Worm (Caenorhabditis elegans): ENCODE measurements around the gene pas-7.

The pas-7 gene

DNA sequence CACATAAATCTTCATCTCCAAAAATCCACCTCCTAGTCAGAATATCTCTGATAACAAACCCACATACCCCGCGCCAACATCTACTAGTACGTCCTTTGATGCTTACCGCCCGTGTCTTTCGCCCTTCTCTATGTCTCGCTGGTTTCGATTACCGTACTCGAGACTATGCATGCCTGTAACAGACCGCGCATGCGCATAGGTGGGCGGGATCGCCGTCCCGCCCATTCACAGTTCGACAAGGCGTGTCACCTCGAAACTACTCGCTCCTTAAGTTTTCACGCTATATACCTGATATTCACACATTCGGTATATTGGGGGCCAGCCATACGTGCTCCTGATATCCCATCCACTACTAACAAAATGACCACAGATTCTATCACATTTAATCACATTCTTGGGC is 46.8 kb upstream of the pas-7 start, which contains the start of gene pax-3:
Gene pax-3, plus strand, starts transcription at position 83 of the 400 bp plus-strand sequence.
- TF ChIP-seq lsy-27 (tag; optimal IDR thresholded peaks at IDR 0.05; ENCODE audit: borderline replicate concordance, insufficient read depth) (no peak), ets-4 (GFP tag; optimal IDR thresholded peaks at IDR 0.05) (peak; percentile 23), dpff-1 (tag; optimal IDR thresholded peaks at IDR 0.05) (no peak), athp-1 (tag; optimal IDR thresholded peaks at IDR 0.05) (no peak), zfh-2 (GFP tag; conservative IDR thresholded peaks at IDR 0.05) (0 out of 2 replicates have a peak, but pooled peaks have one; percentile 31), Y53F4B.3 (GFP tag; IDR thresholded peaks at IDR 0.05) (no peak), madf-8 (GFP tag; conservative IDR thresholded peaks at IDR 0.05) (no peak), D2030.7 (GFP tag; IDR thresholded peaks at IDR 0.05) (no peak)

DNA sequence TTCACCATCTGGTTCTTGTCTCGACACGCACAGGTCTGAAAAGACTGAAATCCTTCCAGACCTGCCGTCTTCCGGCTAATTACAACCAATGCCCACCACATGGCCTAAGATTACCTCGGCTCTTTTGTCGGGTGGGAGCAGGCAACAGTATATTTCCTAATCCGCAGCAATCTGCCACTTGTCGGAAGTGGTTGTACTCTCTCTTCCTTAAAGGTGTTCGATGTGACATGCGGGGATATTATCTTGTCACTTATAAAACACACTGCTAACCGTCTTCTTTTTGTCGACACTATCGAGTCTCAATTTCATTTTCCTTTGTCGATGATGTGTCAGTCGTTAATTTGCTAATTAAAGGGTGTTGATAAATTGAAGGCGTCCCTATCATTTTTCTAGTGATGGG is 44.4 kb upstream of the pas-7 start, which contains the start of gene F27E5.3:
Gene F27E5.3, minus strand, starts transcription at position 101 of the 400 bp plus-strand sequence.
- TF ChIP-seq madf-8 (GFP tag; conservative IDR thresholded peaks at IDR 0.05), result no peak
- no peak for TF ChIP-seq Y56A3A.18 (GFP tag; IDR thresholded peaks at IDR 0.05)
- no peak for TF ChIP-seq ztf-25 (GFP tag; IDR thresholded peaks at IDR 0.05)
- no peak for TF ChIP-seq lin-26 (GFP tag; IDR thresholded peaks at IDR 0.05)
- no peak for TF ChIP-seq pha-4 (tag; optimal IDR thresholded peaks at IDR 0.05)
- TF ChIP-seq T26A5.8 (tag; optimal IDR thresholded peaks at IDR 0.05), result no peak
- TF ChIP-seq nhr-27 (tag; optimal IDR thresholded peaks at IDR 0.05), result no peak
- no peak for TF ChIP-seq F52B5.7 (tag; optimal IDR thresholded peaks at IDR 0.05)

DNA sequence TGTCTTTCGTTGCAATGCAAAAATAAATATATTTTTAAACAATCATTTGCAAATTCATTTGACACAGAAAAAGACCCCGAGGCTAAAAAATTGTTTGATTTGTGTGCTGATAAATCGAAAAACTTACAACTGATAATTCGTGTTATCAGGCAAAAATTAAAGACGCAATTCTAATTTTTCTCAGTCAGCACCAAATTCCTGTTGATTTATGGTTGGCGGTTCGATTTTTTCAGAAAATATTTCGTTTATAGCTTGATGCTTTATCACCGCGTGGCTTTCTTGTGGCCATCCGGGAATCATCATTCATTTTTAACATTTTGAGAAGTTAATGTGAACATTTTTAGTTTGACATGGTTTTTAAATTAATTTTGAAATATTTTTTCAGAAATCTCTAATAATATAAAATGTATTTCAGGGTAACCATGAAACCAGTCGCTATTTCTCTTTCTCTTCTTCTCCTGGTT is 39.6 kb upstream of the pas-7 start, which contains the start of gene asah-2:
Gene asah-2, plus strand, starts transcription at position 414 of the 464 bp plus-strand sequence.
- peak; percentile 68 for TF ChIP-seq nhr-80 (tag; optimal IDR thresholded peaks at IDR 0.05)
- TF ChIP-seq F22D6.2 (tag; optimal IDR thresholded peaks at IDR 0.05), result no peak

DNA sequence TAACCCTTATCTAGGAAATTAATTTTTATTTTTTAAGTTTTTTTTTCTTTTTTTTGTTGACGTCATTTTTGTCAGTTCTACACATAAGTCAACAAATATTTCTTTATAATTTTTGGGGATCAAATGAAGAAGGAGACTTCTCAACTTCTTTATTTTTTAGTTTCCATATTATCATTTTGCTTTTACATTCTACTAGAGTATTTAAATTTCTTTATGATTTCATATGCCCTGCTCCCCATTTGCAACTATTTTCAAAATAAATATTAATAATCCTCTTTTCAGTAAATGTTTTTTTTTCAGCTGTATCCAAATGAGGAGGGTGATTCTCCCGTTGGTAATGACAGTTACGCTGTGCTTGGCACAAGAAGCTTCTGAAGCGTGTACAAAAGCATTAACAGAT is 37.7 kb upstream of the pas-7 start, which contains the start of gene phg-1:
Gene phg-1, plus strand, starts transcription at position 301 of the 400 bp plus-strand sequence.
- no peak for TF ChIP-seq gei-17 (GFP tag; optimal IDR thresholded peaks at IDR 0.05)
- TF ChIP-seq ets-4 (GFP tag; optimal IDR thresholded peaks at IDR 0.05), result no peak
- no peak for TF ChIP-seq Y53F4B.3 (GFP tag; IDR thresholded peaks at IDR 0.05)
- no peak for TF ChIP-seq him-1 (tag; optimal IDR thresholded peaks at IDR 0.05)
- TF ChIP-seq let-526 (GFP tag; IDR thresholded peaks at IDR 0.05), result no peak
- TF ChIP-seq akir-1 (GFP tag; optimal IDR thresholded peaks at IDR 0.05), result no peak
- TF ChIP-seq efl-1 (GFP tag; optimal IDR thresholded peaks at IDR 0.05), result no peak
- no peak for TF ChIP-seq dpl-1 (GFP tag; optimal IDR thresholded peaks at IDR 0.05)

DNA sequence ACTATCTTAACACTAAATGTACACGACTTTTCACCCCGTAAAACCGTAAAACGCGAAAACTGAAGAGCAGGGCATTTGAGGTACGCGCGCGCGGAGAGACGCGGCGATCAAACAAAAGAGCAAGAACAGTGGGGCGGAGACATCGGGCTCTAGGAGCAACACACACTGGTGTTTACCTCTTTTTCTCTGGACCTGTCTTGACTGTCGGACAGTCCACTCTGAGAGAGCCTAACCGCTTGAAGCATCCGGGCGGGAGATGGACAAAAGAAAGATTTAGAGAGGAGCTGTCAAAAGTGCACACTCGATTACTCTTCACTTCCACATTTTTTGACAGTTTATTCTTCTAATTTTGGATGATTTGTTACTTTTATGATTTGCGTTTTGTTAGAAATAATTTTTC is 37.1 kb upstream of the pas-7 start:
- no peak for TF ChIP-seq nhr-120 (GFP tag; IDR thresholded peaks at IDR 0.05)

DNA sequence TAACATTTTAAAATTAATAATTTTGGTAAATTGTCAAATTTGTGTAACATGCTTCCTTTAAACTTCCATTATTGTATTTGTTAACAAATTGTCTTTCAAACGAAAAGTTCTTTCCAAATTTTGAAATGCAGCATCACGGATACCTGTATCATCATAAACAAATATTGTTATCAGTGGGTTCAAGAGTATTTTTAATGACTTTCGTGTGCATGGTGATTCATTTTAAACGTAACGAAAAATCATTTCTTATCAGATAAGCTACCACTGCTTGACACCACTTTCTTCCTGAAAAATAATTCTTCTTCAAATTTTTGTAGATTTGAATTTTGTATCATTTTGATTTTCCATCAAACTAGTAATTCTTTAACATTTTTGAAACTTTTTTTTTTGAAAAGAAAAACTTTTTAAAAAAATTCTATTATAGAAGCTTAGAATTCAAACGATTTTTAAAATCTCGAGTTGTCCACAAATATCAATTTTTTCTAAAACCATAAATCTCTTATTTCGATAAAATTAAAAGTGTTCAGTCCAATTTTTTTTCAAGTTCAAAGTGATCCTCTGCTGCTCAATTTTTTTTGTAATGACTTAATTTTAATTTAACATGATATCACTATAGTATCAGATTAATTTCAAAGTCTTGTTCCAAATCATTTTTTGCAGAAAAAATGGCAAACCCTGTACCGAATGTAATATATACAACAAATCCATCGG is 34.8 kb upstream of the pas-7 start, which contains the start of gene F27E5.9:
Gene F27E5.9, plus strand, starts transcription at position 661 of the 711 bp plus-strand sequence.
- TF ChIP-seq ztf-28 (GFP tag; IDR thresholded peaks at IDR 0.05), result no peak
- peak; percentile 87 for TF ChIP-seq nhr-80 (tag; optimal IDR thresholded peaks at IDR 0.05)

DNA sequence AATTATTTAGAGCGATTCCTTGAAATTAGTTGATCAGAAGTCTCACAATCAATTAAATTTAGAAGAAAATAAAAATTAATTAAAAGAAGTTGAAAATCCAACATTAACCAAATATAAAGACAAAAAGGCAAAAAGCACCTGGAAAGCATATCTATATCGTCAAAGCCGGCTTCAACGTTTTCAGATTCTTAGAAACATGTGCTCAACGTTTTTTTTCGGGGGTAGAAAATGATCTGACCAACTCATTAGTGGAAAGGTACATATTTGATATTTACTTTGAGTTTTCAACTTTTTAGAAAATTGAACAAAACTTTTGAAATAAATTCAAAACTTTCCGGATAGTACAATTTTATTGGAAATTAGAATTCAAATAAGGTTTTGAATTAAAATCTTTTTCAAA is 33.2 kb upstream of the pas-7 start:
- TF ChIP-seq Y67H2A.10 (GFP tag; conservative IDR thresholded peaks at IDR 0.05), result no peak
- TF ChIP-seq ekl-4 (GFP tag; IDR thresholded peaks at IDR 0.05), result no peak
- no peak for TF ChIP-seq nhr-120 (GFP tag; IDR thresholded peaks at IDR 0.05)

All from whole organism, young adult.